Worm (Caenorhabditis elegans): ENCODE data around the gene bcat-1.

The bcat-1 gene

ce11 chrX:12872022-12872888 is 5.0 kb upstream of the bcat-1 start (continued):
- TF ChIP-seq nhr-11 (tag; optimal IDR thresholded peaks at IDR 0.05): peak; percentile 58
- peak; percentile 98 for TF ChIP-seq nhr-71 (tag; optimal IDR thresholded peaks at IDR 0.05)
- TF ChIP-seq elt-2 (tag; optimal IDR thresholded peaks at IDR 0.05): peak; percentile 100
- TF ChIP-seq isw-1 (GFP tag; IDR thresholded peaks at IDR 0.05): no peak
- TF ChIP-seq egl-27 (tag; optimal IDR thresholded peaks at IDR 0.05): peak; percentile 39 to 88
- TF ChIP-seq unc-86 (tag; optimal IDR thresholded peaks at IDR 0.05): no peak
- TF ChIP-seq vab-15 (tag; optimal IDR thresholded peaks at IDR 0.05): no peak
- peak; percentile 62 for TF ChIP-seq unc-130 (tag; optimal IDR thresholded peaks at IDR 0.05)
- TF ChIP-seq alr-1 (tag; optimal IDR thresholded peaks at IDR 0.05; ENCODE audit: borderline replicate concordance): no peak
- TF ChIP-seq irx-1 (tag; optimal IDR thresholded peaks at IDR 0.05): peak; percentile 18
- no peak for TF ChIP-seq hlh-4 (tag; optimal IDR thresholded peaks at IDR 0.05)
- TF ChIP-seq fkh-8 (tag; optimal IDR thresholded peaks at IDR 0.05): no peak
- TF ChIP-seq egl-13 (tag; optimal IDR thresholded peaks at IDR 0.05): peak; percentile 66
- TF ChIP-seq aha-1 (tag; optimal IDR thresholded peaks at IDR 0.05): peak; percentile 11
- TF ChIP-seq fos-1 (tag; optimal IDR thresholded peaks at IDR 0.05): peak; percentile 63
- no peak for TF ChIP-seq tlp-1 (tag; optimal IDR thresholded peaks at IDR 0.05)
- TF ChIP-seq tbx-2 (tag; optimal IDR thresholded peaks at IDR 0.05): peak; percentile 90
- no peak for TF ChIP-seq ceh-90 (tag; optimal IDR thresholded peaks at IDR 0.05)
- TF ChIP-seq lir-3 (tag; optimal IDR thresholded peaks at IDR 0.05; ENCODE audit: poor library complexity): peak; percentile 54
- no peak for TF ChIP-seq sptf-1 (tag; optimal IDR thresholded peaks at IDR 0.05)
- no peak for TF ChIP-seq ama-1 (optimal IDR thresholded peaks at IDR 0.05)
- no peak for TF ChIP-seq F16B12.6 (tag; optimal IDR thresholded peaks at IDR 0.05)
- peak; percentile 75 for TF ChIP-seq swsn-7 (tag; optimal IDR thresholded peaks at IDR 0.05)
- no peak for TF ChIP-seq nhr-84 (tag; optimal IDR thresholded peaks at IDR 0.05)
- peak; percentile 40 for TF ChIP-seq sup-37 (GFP tag; optimal IDR thresholded peaks at IDR 0.05)
- no peak for TF ChIP-seq C04F5.9 (tag; optimal IDR thresholded peaks at IDR 0.05)
- TF ChIP-seq lsy-2 (tag; optimal IDR thresholded peaks at IDR 0.05): peak; percentile 69 to 80
- TF ChIP-seq nhr-12 (tag; optimal IDR thresholded peaks at IDR 0.05): no peak
- TF ChIP-seq lin-15B (tag; optimal IDR thresholded peaks at IDR 0.05): no peak
- peak; percentile 70 for TF ChIP-seq lin-39 (tag; optimal IDR thresholded peaks at IDR 0.05)
- TF ChIP-seq ceh-88 (GFP tag; IDR thresholded peaks at IDR 0.05): 0 out of 2 replicates have a peak, but pooled peaks have one; percentile 31
- TF ChIP-seq Y116A8C.19 (tag; optimal IDR thresholded peaks at IDR 0.05; ENCODE audit: borderline replicate concordance): no peak
- peak; percentile 87 for TF ChIP-seq snu-23 (GFP tag; optimal IDR thresholded peaks at IDR 0.05)
- peak; percentile 70 for TF ChIP-seq grh-1 (GFP tag; IDR thresholded peaks at IDR 0.05)
- TF ChIP-seq fkh-4 (tag; optimal IDR thresholded peaks at IDR 0.05; ENCODE audit: borderline replicate concordance): no peak
- TF ChIP-seq elt-3 (tag; optimal IDR thresholded peaks at IDR 0.05): peak; percentile 20 to 91 (median 83)
- TF ChIP-seq nhr-47 (tag; optimal IDR thresholded peaks at IDR 0.05): peak; percentile 82
- TF ChIP-seq ces-1 (GFP tag; optimal IDR thresholded peaks at IDR 0.05): no peak
- TF ChIP-seq skn-1 (tag; optimal IDR thresholded peaks at IDR 0.05): peak; percentile 63
- TF ChIP-seq pqm-1 (tag; optimal IDR thresholded peaks at IDR 0.05): peak; percentile 16
- TF ChIP-seq mdl-1 (tag; optimal IDR thresholded peaks at IDR 0.05): peak; percentile 87 to 100
- TF ChIP-seq ceh-82 (tag; optimal IDR thresholded peaks at IDR 0.05): peak; percentile 43 to 47 (median 44)
- no peak for TF ChIP-seq ets-5 (GFP tag; IDR thresholded peaks at IDR 0.05)
- TF ChIP-seq nhr-90 (tag; optimal IDR thresholded peaks at IDR 0.05; ENCODE audit: poor library complexity): peak; percentile 95
- TF ChIP-seq sox-4 (tag; optimal IDR thresholded peaks at IDR 0.05): no peak
- no peak for TF ChIP-seq aly-2 (tag; optimal IDR thresholded peaks at IDR 0.05)
- TF ChIP-seq hlh-17 (GFP tag; optimal IDR thresholded peaks at IDR 0.05; ENCODE audit: borderline replicate concordance): no peak
- TF ChIP-seq rnt-1 (tag; optimal IDR thresholded peaks at IDR 0.05): peak; percentile 89
- no peak for TF ChIP-seq nhr-76 (tag; optimal IDR thresholded peaks at IDR 0.05)
- peak; percentile 41 for TF ChIP-seq lin-13 (GFP tag; optimal IDR thresholded peaks at IDR 0.05)
- no peak for TF ChIP-seq ceh-63 (GFP tag; optimal IDR thresholded peaks at IDR 0.05)

Measured in whole organism, L1 larva.